Fruit fly (Drosophila melanogaster): Measurements from ENCODE around the gene RpL17.
A peak's percentile ranks its signal among the peaks of the same experiment; 100 is the strongest.

RpL17 gene

dm6 chrX:6699255-6699885 lies 44.7 kb downstream of the RpL17 start, which contains the start of gene CG14441 (continued):
- TF ChIP-seq Pdp1 (GFP tag; optimal IDR thresholded peaks at IDR 0.05) (peak; percentile 16 to 30), CG15269 (tag; optimal IDR thresholded peaks at IDR 0.05) (peak; percentile 46), bigmax (GFP tag; optimal IDR thresholded peaks at IDR 0.05) (no peak), CG13424 (tag; optimal IDR thresholded peaks at IDR 0.05) (peak; percentile 43), CG14667 (GFP tag; IDR thresholded peaks at IDR 0.05) (no peak), lov (optimal IDR thresholded peaks at IDR 0.05) (no peak), lov (GFP tag; IDR thresholded peaks at IDR 0.05) (no peak), knrl (GFP tag; IDR thresholded peaks at IDR 0.05; ENCODE audit: partially characterized antibody) (peak; percentile 95), fd102C (GFP tag; optimal IDR thresholded peaks at IDR 0.05) (no peak), Oli (tag; optimal IDR thresholded peaks at IDR 0.05) (no peak), Xrp1 (GFP tag; IDR thresholded peaks at IDR 0.05) (peak; percentile 50), Nf-YC (tag; optimal IDR thresholded peaks at IDR 0.05) (peak; percentile 60), Hr3 (GFP tag; optimal IDR thresholded peaks at IDR 0.05) (no peak), fd64A (GFP tag; optimal IDR thresholded peaks at IDR 0.05) (peak; percentile 54), HLH4C (GFP tag; IDR thresholded peaks at IDR 0.05; ENCODE audit: partially characterized antibody) (peak; percentile 96), z (GFP tag; IDR thresholded peaks at IDR 0.05) (no peak), amos (GFP tag; IDR thresholded peaks at IDR 0.05; ENCODE audit: partially characterized antibody) (peak; percentile 93), Jarid2 (GFP tag; optimal IDR thresholded peaks at IDR 0.05) (peak; percentile 83), gce (GFP tag; IDR thresholded peaks at IDR 0.05) (no peak), az2 (GFP tag; optimal IDR thresholded peaks at IDR 0.05) (peak; percentile 21), peb (GFP tag; IDR thresholded peaks at IDR 0.05) (no peak), gcm (GFP tag; optimal IDR thresholded peaks at IDR 0.05) (peak; percentile 25), Dll (GFP tag; IDR thresholded peaks at IDR 0.05; ENCODE audit: partially characterized antibody) (peak; percentile 100), ash1 (GFP tag; optimal IDR thresholded peaks at IDR 0.05) (no peak), CG33213 (GFP tag; optimal IDR thresholded peaks at IDR 0.05) (peak; percentile 50), insv (GFP tag; optimal IDR thresholded peaks at IDR 0.05) (peak in 1 of 2 experiments; percentile 44), unpg (GFP tag; optimal IDR thresholded peaks at IDR 0.05) (peak; percentile 32), CG18262 (tag; optimal IDR thresholded peaks at IDR 0.05) (peak; percentile 17), CG7357 (GFP tag; IDR thresholded peaks at IDR 0.05) (no peak), CG11093 (GFP tag; IDR thresholded peaks at IDR 0.05) (no peak), dm (GFP tag; optimal IDR thresholded peaks at IDR 0.05) (peak; percentile 64), tup (GFP tag; optimal IDR thresholded peaks at IDR 0.05) (no peak), row (GFP tag; IDR thresholded peaks at IDR 0.05) (peak; percentile 98), Usf (GFP tag; optimal IDR thresholded peaks at IDR 0.05) (no peak), abd-A (tag; optimal IDR thresholded peaks at IDR 0.05) (peak; percentile 78), Sox102F (GFP tag; optimal IDR thresholded peaks at IDR 0.05) (no peak), CG2202 (tag; optimal IDR thresholded peaks at IDR 0.05) (no peak), Adf1 (GFP tag; IDR thresholded peaks at IDR 0.05) (peak; percentile 41; the same call in 1 of the 2 replicates), CG13775 (GFP tag; optimal IDR thresholded peaks at IDR 0.05) (no peak), D (optimal IDR thresholded peaks at IDR 0.05) (peak; percentile 54), D (GFP tag; optimal IDR thresholded peaks at IDR 0.05) (no peak), Med (GFP tag) (peak; percentile 94), btn (GFP tag; optimal IDR thresholded peaks at IDR 0.05) (no peak), CG4820 (GFP tag; optimal IDR thresholded peaks at IDR 0.05) (peak; percentile 9), HLH3B (GFP tag; IDR thresholded peaks at IDR 0.05) (no peak), CG9876 (GFP tag; optimal IDR thresholded peaks at IDR 0.05) (peak; percentile 19), bsh (GFP tag; optimal IDR thresholded peaks at IDR 0.05) (peak in 1 of 2 experiments; percentile 49), pfk (GFP tag; optimal IDR thresholded peaks at IDR 0.05) (peak; percentile 65), Bdp1 (GFP tag; optimal IDR thresholded peaks at IDR 0.05) (no peak), BEAF-32 (GFP tag; optimal IDR thresholded peaks at IDR 0.05) (peak; percentile 94)

Measured in whole organism, embryonic.